Worm (Caenorhabditis elegans) whole organism, L1 larva: ENCODE results near the gene epg-6.
A peak's percentile ranks its signal among the peaks of the same experiment; 100 is the strongest.

Experiments
- F16B12.6 ChIP-seq: fragments of 150-350 bp; optimal IDR thresholded peaks from 2 replicates; lab custom pipeline; 2014; ENCODE audit warnings: missing biosample characterization, missing genetic modification characterization
- aha-1 ChIP-seq: fragments of 150-350 bp; optimal IDR thresholded peaks from 2 replicates; lab custom pipeline; 2014; ENCODE audit warnings: missing biosample characterization, missing genetic modification characterization
- dpl-1 ChIP-seq, 3 experiments: fragments of 150-350 bp in 2 of 3; sonication (generic microtip) in 1 of 3; optimal IDR thresholded peaks; 2 replicates each; lab custom pipeline; 2014 to 2017; ENCODE audit warnings: missing biosample characterization in 3 of 3, missing genetic modification characterization in 3 of 3, missing genetic modification reagents in 3 of 3
- lin-35 ChIP-seq, 2 experiments: fragments of 150-350 bp; optimal IDR thresholded peaks; 2 replicates each; lab custom pipeline; 2014; ENCODE audit warnings: missing biosample characterization in 2 of 2, missing genetic modification characterization in 2 of 2, missing genetic modification reagents in 2 of 2
- lin-39 ChIP-seq: fragments of 150-350 bp; optimal IDR thresholded peaks from 2 replicates; lab custom pipeline; 2014; ENCODE audit warnings: missing biosample characterization, missing genetic modification reagents, missing genetic modification characterization
- mdl-1 ChIP-seq, 2 experiments: fragments of 150-350 bp; optimal IDR thresholded peaks; 2 replicates each; lab custom pipeline; 2014 to 2017; ENCODE audit warnings: missing biosample characterization in 2 of 2, missing genetic modification characterization in 2 of 2, inconsistent platforms in 1 of 2
- mef-2 ChIP-seq: fragments of 150-350 bp; optimal IDR thresholded peaks from 2 replicates; lab custom pipeline; 2014; ENCODE audit warnings: missing biosample characterization, missing genetic modification characterization
- skn-1 ChIP-seq: fragments of 150-350 bp; optimal IDR thresholded peaks from 2 replicates; lab custom pipeline; 2014; ENCODE audit warnings: missing biosample characterization, missing genetic modification characterization
- vab-15 ChIP-seq: sonication (generic microtip); optimal IDR thresholded peaks from 2 replicates; lab custom pipeline; 2017; ENCODE audit warnings: missing genotype, mild to moderate bottlenecking, missing genetic modification characterization, missing compliant biosample characterization
- ztf-4 ChIP-seq: fragments of 150-350 bp; optimal IDR thresholded peaks from 2 replicates; lab custom pipeline; 2014; ENCODE audit warnings: missing biosample characterization, missing genetic modification characterization

ce11 chrIII:10621208-10621607, 21.2 kb upstream of the epg-6 start, which contains the start of the genes lron-10 and hpr-9:
- peak; percentile 76 to 85 (median 82) for TF ChIP-seq dpl-1 (GFP tag; optimal IDR thresholded peaks at IDR 0.05; lab: Kevin White, UChicago)
- TF ChIP-seq skn-1 (tag; lab: Kevin White, UChicago), result peak; percentile 80
- TF ChIP-seq ztf-4 (tag; lab: Kevin White, UChicago), result peak; percentile 42
- peak in 1 of 2 experiments; percentile 77 for TF ChIP-seq mdl-1 (tag; optimal IDR thresholded peaks at IDR 0.05; lab: Kevin White, UChicago)
- no peak for TF ChIP-seq aha-1 (tag; lab: Kevin White, UChicago)
- TF ChIP-seq vab-15 (tag; lab: Kevin White, UChicago), result peak; percentile 50
- TF ChIP-seq lin-39, result peak; percentile 58
- TF ChIP-seq F16B12.6 (tag; lab: Kevin White, UChicago), result peak; percentile 45
- peak; percentile 78 to 90 for TF ChIP-seq lin-35 (GFP tag; optimal IDR thresholded peaks at IDR 0.05; lab: Kevin White, UChicago)
- no peak for TF ChIP-seq mef-2
